Worm (Caenorhabditis elegans) whole organism, mixed stage, embryonic: ENCODE results near the gene cids-1.

ENCODE experiments used
- blmp-1 ChIP-seq: fragments of 150-350 bp; optimal IDR thresholded peaks from 2 replicates; lab custom pipeline; 2014; ENCODE audit warnings: missing biosample characterization, missing genetic modification characterization
- elt-1 ChIP-seq: sonication (generic microtip); optimal IDR thresholded peaks from 2 replicates; lab custom pipeline; 2017; ENCODE audit warnings: missing genetic modification characterization, mild to moderate bottlenecking, missing compliant biosample characterization, antibody characterized with exemption, moderate library complexity, borderline replicate concordance; ENCODE audit not compliant: insufficient read depth
- flh-1 ChIP-seq: fragments of 200-800 bp; sonication (Bioruptor generic); optimal IDR thresholded peaks from 2 replicates; lab custom pipeline; 2018; ENCODE audit warnings: mild to moderate bottlenecking, missing genetic modification characterization, moderate library complexity, missing compliant biosample characterization
- lsy-2 ChIP-seq: fragments of 150-350 bp; optimal IDR thresholded peaks from 2 replicates; lab custom pipeline; 2014; ENCODE audit warnings: missing biosample characterization, missing genetic modification characterization
- nhr-12 ChIP-seq: fragments of 150-350 bp; optimal IDR thresholded peaks from 2 replicates; lab custom pipeline; 2014; ENCODE audit warnings: missing biosample characterization, missing genetic modification characterization
- nhr-28 ChIP-seq: fragments of 150-350 bp; optimal IDR thresholded peaks from 2 replicates; lab custom pipeline; 2014; ENCODE audit warnings: missing biosample characterization, missing genetic modification characterization
- nhr-76 ChIP-seq: sonication (generic microtip); optimal IDR thresholded peaks from 2 replicates; lab custom pipeline; 2017; ENCODE audit warnings: missing biosample characterization, missing genetic modification characterization
- pha-4 ChIP-seq: fragments of 150-350 bp; optimal IDR thresholded peaks from 2 replicates; lab custom pipeline; 2018; ENCODE audit warnings: missing biosample characterization, missing genetic modification reagents, missing genetic modification characterization
- snpc-4 ChIP-seq: fragments of 150-350 bp; optimal IDR thresholded peaks from 2 replicates; lab custom pipeline; 2014; ENCODE audit warnings: missing biosample characterization, missing genetic modification characterization
- unc-120 ChIP-seq: sonication (generic microtip); optimal IDR thresholded peaks from 2 replicates; lab custom pipeline; 2017; ENCODE audit warnings: missing genetic modification characterization, missing compliant biosample characterization; ENCODE audit not compliant: poor library complexity, severe bottlenecking
- unc-39 ChIP-seq: fragments of 150-350 bp; optimal IDR thresholded peaks from 2 replicates; lab custom pipeline; 2014; ENCODE audit warnings: missing biosample characterization, missing genetic modification characterization
- ztf-11 ChIP-seq: fragments of 150-350 bp; optimal IDR thresholded peaks from 2 replicates; lab custom pipeline; 2014; ENCODE audit warnings: missing biosample characterization, missing genetic modification characterization

DNA sequence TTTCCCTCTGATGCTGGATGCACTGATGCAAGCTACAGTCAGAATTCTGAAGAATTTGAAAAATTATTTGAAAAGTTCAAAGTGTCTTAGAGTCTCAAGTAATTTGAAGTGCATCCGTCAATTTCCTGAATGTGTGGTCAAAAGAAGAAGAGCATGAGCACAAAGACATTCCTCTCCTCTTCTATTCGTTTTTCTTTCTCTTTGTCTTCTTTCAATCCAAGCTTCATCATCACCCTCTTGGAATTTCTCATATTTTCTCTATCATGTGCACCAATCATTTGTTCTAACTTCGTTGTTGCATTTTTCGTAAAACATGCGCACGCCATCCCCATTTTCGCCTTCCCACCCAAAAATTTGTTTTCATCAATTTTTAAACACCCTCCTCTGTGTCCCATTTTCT, 41.8 kb downstream of the cids-1 start:
- TF ChIP-seq unc-39 (tag; lab: Kevin White, UChicago) (no peak), flh-1 (no peak), nhr-28 (tag; lab: Kevin White, UChicago) (no peak), unc-120 (tag; lab: Kevin White, UChicago) (no peak), pha-4 (tag; lab: Kevin White, UChicago) (no peak), nhr-76 (tag; lab: Kevin White, UChicago) (no peak), ztf-11 (tag; lab: Kevin White, UChicago) (no peak), elt-1 (tag; lab: Kevin White, UChicago) (no peak), lsy-2 (tag; lab: Kevin White, UChicago) (no peak), snpc-4 (tag; lab: Kevin White, UChicago) (no peak), blmp-1 (no peak), nhr-12 (tag; lab: Kevin White, UChicago) (no peak)
